Fruit fly (Drosophila melanogaster) Kc167 (cell line): ENCODE measurements around the gene CG9133.

Experiments
- Myc ChIP-seq: fragments of >200 bp; optimal IDR thresholded peaks from 2 replicates; lab custom pipeline; 2017; ENCODE audit warnings: missing external identifiers
- h ChIP-seq: fragments of >200 bp; optimal IDR thresholded peaks from 3 replicates; lab custom pipeline; 2018; ENCODE audit warnings: missing external identifiers
- insv ChIP-seq: fragments of >200 bp; optimal IDR thresholded peaks from 3 replicates; lab custom pipeline; 2018; ENCODE audit warnings: missing external identifiers
- psq ChIP-seq: fragments of >200 bp; optimal IDR thresholded peaks from 2 replicates; lab custom pipeline; 2017; ENCODE audit warnings: missing external identifiers
- ttk ChIP-seq: sonication (Bioruptor generic); optimal IDR thresholded peaks from 2 replicates; lab custom pipeline; 2017; ENCODE audit warnings: missing external identifiers

dm6 chr3L:1218596-1218995 is 33.2 kb upstream of the CG9133 start, which contains the start of gene LysP:
- TF ChIP-seq ttk (lab: Kevin White, UChicago): no peak
- no peak for TF ChIP-seq h (lab: Kevin White, UChicago)
- TF ChIP-seq insv (lab: Kevin White, UChicago): no peak
- TF ChIP-seq psq (lab: Kevin White, UChicago): no peak
- no peak for TF ChIP-seq Myc (lab: Kevin White, UChicago)
